Fruit fly (Drosophila melanogaster): ENCODE data around the gene RYa-R.

The RYa-R gene

dm6 chr3R:26964452-26965133, 32.2 kb upstream of the RYa-R start, which contains the start of gene Tsp97E (continued):
- TF ChIP-seq CG8319 (GFP tag; optimal IDR thresholded peaks at IDR 0.05) (no peak), CG10631 (GFP tag; optimal IDR thresholded peaks at IDR 0.05) (no peak), CG11294 (GFP tag; IDR thresholded peaks at IDR 0.05) (no peak), CG31627 (GFP tag; optimal IDR thresholded peaks at IDR 0.05) (no peak), esn (GFP tag; optimal IDR thresholded peaks at IDR 0.05) (peak; percentile 40), Hr38 (GFP tag; optimal IDR thresholded peaks at IDR 0.05) (no peak), Hr39 (GFP tag; optimal IDR thresholded peaks at IDR 0.05) (no peak), Blimp-1 (GFP tag; optimal IDR thresholded peaks at IDR 0.05) (peak; percentile 100), CG15336 (GFP tag; IDR thresholded peaks at IDR 0.05) (no peak), OdsH (GFP tag; optimal IDR thresholded peaks at IDR 0.05) (no peak), achi (GFP tag; optimal IDR thresholded peaks at IDR 0.05) (no peak), Ets96B (tag; optimal IDR thresholded peaks at IDR 0.05) (no peak), CG6854 (GFP tag; optimal IDR thresholded peaks at IDR 0.05) (peak; percentile 63), CG4318 (GFP tag; optimal IDR thresholded peaks at IDR 0.05) (no peak), CG7368 (GFP tag; optimal IDR thresholded peaks at IDR 0.05) (no peak), CG8632 (GFP tag; optimal IDR thresholded peaks at IDR 0.05) (no peak), fd59A (GFP tag; optimal IDR thresholded peaks at IDR 0.05) (no peak), lz (GFP tag; optimal IDR thresholded peaks at IDR 0.05) (no peak), CG6163 (GFP tag; IDR thresholded peaks at IDR 0.05) (no peak), acj6 (GFP tag; optimal IDR thresholded peaks at IDR 0.05) (no peak), CG10669 (GFP tag; optimal IDR thresholded peaks at IDR 0.05) (no peak), Eip75B (GFP tag; optimal IDR thresholded peaks at IDR 0.05) (peak; percentile 17)

DNA sequence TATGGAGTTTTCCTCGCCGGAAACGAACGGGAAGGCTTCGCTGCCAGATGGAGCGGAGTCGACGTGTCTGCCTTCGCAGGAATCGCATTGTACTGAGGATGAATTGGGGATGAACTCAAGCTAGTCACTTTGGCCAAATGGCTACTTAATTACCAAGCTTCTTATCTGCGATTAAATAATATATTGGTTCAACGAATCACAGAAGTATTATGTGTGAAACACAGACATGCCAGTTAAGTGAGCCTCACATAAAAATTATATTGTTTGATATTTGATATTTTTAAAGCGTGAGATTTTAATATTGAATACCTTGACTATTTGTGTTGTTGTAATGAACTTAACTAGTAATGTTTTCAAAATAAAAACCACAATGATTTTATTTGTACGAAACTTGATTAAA, 30.4 kb upstream of the RYa-R start, which contains the start of gene Gr97a:
Gene Gr97a (minus strand): TSS at position 101 of the 400 bp plus-strand sequence.
- TF ChIP-seq CG10631 (GFP tag; optimal IDR thresholded peaks at IDR 0.05) (no peak), CG6792 (GFP tag; optimal IDR thresholded peaks at IDR 0.05) (no peak), CG6808 (GFP tag; optimal IDR thresholded peaks at IDR 0.05) (no peak), CG6854 (GFP tag; optimal IDR thresholded peaks at IDR 0.05) (no peak), esn (GFP tag; optimal IDR thresholded peaks at IDR 0.05) (no peak)

- TF ChIP-seq CG8119 (GFP tag; IDR thresholded peaks at IDR 0.05) (peak; percentile 18; the same call in 1 of the 3 replicates), CG6854 (GFP tag; optimal IDR thresholded peaks at IDR 0.05) (peak; percentile 32), achi (GFP tag; optimal IDR thresholded peaks at IDR 0.05) (no peak), CG3919 (GFP tag; optimal IDR thresholded peaks at IDR 0.05) (peak; percentile 9), svp (GFP tag) (peak; percentile 50), Eip78C (GFP tag) (peak; percentile 64), Hr39 (GFP tag; optimal IDR thresholded peaks at IDR 0.05) (no peak), Smox (GFP tag; optimal IDR thresholded peaks at IDR 0.05) (no peak), CG10631 (GFP tag; optimal IDR thresholded peaks at IDR 0.05) (no peak), Gug (GFP tag; IDR thresholded peaks at IDR 0.05) (no peak), ss (GFP tag; optimal IDR thresholded peaks at IDR 0.05) (peak in 1 of 2 experiments; percentile 5), Hr38 (GFP tag; optimal IDR thresholded peaks at IDR 0.05) (no peak), Sox14 (GFP tag; optimal IDR thresholded peaks at IDR 0.05) (no peak), eg (GFP tag; IDR thresholded peaks at IDR 0.05) (peak; percentile 39; the same call in 1 of the 3 replicates), salr (GFP tag; optimal IDR thresholded peaks at IDR 0.05) (no peak)
These were observed 29.9 kb upstream of the RYa-R start, which contains the start of gene CG5521 for dm6 chr3R:26966794-26967323. Gene CG5521 (plus strand): TSS chr3R:26966930.
